Fruit fly (Drosophila melanogaster) whole organism, embryonic: ENCODE measurements around the gene mRpL30.

Source experiments
- B-H2 ChIP-seq: fragments of 200-800 bp; sonication (Bioruptor generic); optimal IDR thresholded peaks from 2 replicates; lab custom pipeline; 2018; ENCODE audit warnings: missing biosample characterization, mild to moderate bottlenecking, missing genetic modification characterization
- CG11398 ChIP-seq: fragments of 200-800 bp; sonication (Bioruptor generic); optimal IDR thresholded peaks from 2 replicates; lab custom pipeline; 2016; ENCODE audit warnings: missing biosample characterization, missing genetic modification characterization
- CG12299 ChIP-seq: fragments of 200-800 bp; sonication (Bioruptor generic); optimal IDR thresholded peaks from 2 replicates; lab custom pipeline; 2018; ENCODE audit warnings: missing biosample characterization, mild to moderate bottlenecking, missing genetic modification characterization
- CG12391 ChIP-seq: fragments of 200-800 bp; sonication (Bioruptor generic); optimal IDR thresholded peaks from 3 replicates; lab custom pipeline; 2018; ENCODE audit warnings: missing biosample characterization, mild to moderate bottlenecking, missing genetic modification characterization, moderate library complexity
- CG14667 ChIP-seq: fragments of 200-800 bp; sonication (Bioruptor generic); IDR thresholded peaks from 2 replicates; pipeline ENCODE4 v1.3.6; 2022; ENCODE audit warnings: missing biosample characterization, missing genetic modification characterization
- CG14710 ChIP-seq: fragments of 200-800 bp; sonication (Bioruptor generic); optimal IDR thresholded peaks from 3 replicates; lab custom pipeline; 2019; ENCODE audit warnings: missing biosample characterization, mild to moderate bottlenecking, missing genetic modification characterization, moderate library complexity
- CG17359 ChIP-seq: fragments of 200-800 bp; sonication (Bioruptor generic); optimal IDR thresholded peaks from 3 replicates; lab custom pipeline; 2018; ENCODE audit warnings: missing biosample characterization, mild to moderate bottlenecking, missing genetic modification characterization, moderate library complexity
- CG17361 ChIP-seq: fragments of 200-800 bp; sonication (Bioruptor generic); IDR thresholded peaks from 3 replicates; pipeline ENCODE4 v1.3.6; 2022; ENCODE audit warnings: missing biosample characterization, missing genetic modification characterization
- CG17612 ChIP-seq: fragments of 200-800 bp; sonication (Bioruptor generic); IDR thresholded peaks from 2 replicates; pipeline ENCODE4 v1.3.6; 2022; ENCODE audit warnings: missing biosample characterization, missing genetic modification characterization
- CG2116 ChIP-seq: fragments of 200-800 bp; sonication (Bioruptor generic); optimal IDR thresholded peaks from 3 replicates; lab custom pipeline; 2018; ENCODE audit warnings: missing biosample characterization, mild to moderate bottlenecking, missing genetic modification characterization
- CG30020 ChIP-seq: fragments of 200-800 bp; optimal IDR thresholded peaks from 2 replicates; lab custom pipeline; 2019; ENCODE audit warnings: missing biosample characterization, mild to moderate bottlenecking, missing genetic modification characterization, moderate library complexity
- CG34376 ChIP-seq: fragments of 200-800 bp; sonication (Bioruptor generic); optimal IDR thresholded peaks from 2 replicates; lab custom pipeline; 2018; ENCODE audit warnings: missing biosample characterization, mild to moderate bottlenecking, missing genetic modification characterization
- CG42726 ChIP-seq: fragments of 200-800 bp; sonication (Bioruptor generic); IDR thresholded peaks from 2 replicates; pipeline ENCODE4 v1.3.6; 2022; ENCODE audit warnings: missing biosample characterization, missing genetic modification characterization; ENCODE audit not compliant: partially characterized antibody
- CG6683 ChIP-seq: fragments of 200-800 bp; sonication (Bioruptor generic); optimal IDR thresholded peaks from 2 replicates; lab custom pipeline; 2017; ENCODE audit warnings: missing biosample characterization, mild to moderate bottlenecking, missing genetic modification characterization, missing genetic modification reagents
- CG6791 ChIP-seq: fragments of 200-800 bp; sonication (Bioruptor generic); IDR thresholded peaks from 3 replicates; pipeline ENCODE4 v1.3.6; 2022; ENCODE audit warnings: missing biosample characterization, missing genetic modification characterization; ENCODE audit not compliant: partially characterized antibody
- CG6813 ChIP-seq: fragments of 200-800 bp; sonication (Bioruptor generic); optimal IDR thresholded peaks from 2 replicates; lab custom pipeline; 2017; ENCODE audit warnings: missing biosample characterization, missing genetic modification characterization, mild to moderate bottlenecking, moderate library complexity, missing genetic modification reagents
- CG7357 ChIP-seq: fragments of 200-800 bp; sonication (Bioruptor generic); IDR thresholded peaks from 3 replicates; pipeline ENCODE4 v1.3.6; 2022; ENCODE audit warnings: missing biosample characterization, missing genetic modification characterization
- CG8089 ChIP-seq: fragments of 200-800 bp; sonication (Bioruptor generic); optimal IDR thresholded peaks from 3 replicates; lab custom pipeline; 2016; ENCODE audit warnings: missing biosample characterization, missing genetic modification characterization
- CkIIα-i1 ChIP-seq: fragments of 200-800 bp; sonication (Bioruptor generic); IDR thresholded peaks from 2 replicates; pipeline ENCODE4 v1.3.6; 2022; ENCODE audit warnings: missing biosample characterization, missing genetic modification characterization
- Ets97D ChIP-seq: fragments of 200-800 bp; sonication (Bioruptor generic); optimal IDR thresholded peaks from 3 replicates; lab custom pipeline; 2016; ENCODE audit warnings: missing biosample characterization, missing genetic modification characterization
- Fer1 ChIP-seq: fragments of 200-800 bp; sonication (Bioruptor generic); optimal IDR thresholded peaks from 2 replicates; lab custom pipeline; 2017; ENCODE audit warnings: missing biosample characterization, mild to moderate bottlenecking, missing genetic modification characterization
- Fer2 ChIP-seq: fragments of 200-800 bp; sonication (Bioruptor generic); optimal IDR thresholded peaks from 2 replicates; lab custom pipeline; 2018; ENCODE audit warnings: missing biosample characterization, mild to moderate bottlenecking, missing genetic modification characterization, moderate library complexity
- HLHmδ ChIP-seq: fragments of 200-800 bp; sonication (Bioruptor generic); optimal IDR thresholded peaks from 2 replicates; lab custom pipeline; 2018; ENCODE audit warnings: missing biosample characterization, mild to moderate bottlenecking, missing genetic modification characterization, moderate library complexity
- Hr39 ChIP-seq: fragments of >200 bp; optimal IDR thresholded peaks from 2 replicates; lab custom pipeline; 2017
- NC2α ChIP-seq: fragments of 200-800 bp; sonication (Bioruptor generic); optimal IDR thresholded peaks from 2 replicates; lab custom pipeline; 2016; ENCODE audit warnings: missing biosample characterization, missing genetic modification characterization
- Nf-YA ChIP-seq: fragments of 200-800 bp; sonication (Bioruptor generic); IDR thresholded peaks from 2 replicates; pipeline ENCODE4 v1.3.6; 2022; ENCODE audit warnings: missing biosample characterization, missing genetic modification characterization
- Nf-YC ChIP-seq: fragments of 200-800 bp; optimal IDR thresholded peaks from 3 replicates; lab custom pipeline; 2019; ENCODE audit warnings: missing biosample characterization, mild to moderate bottlenecking, missing genetic modification characterization, moderate library complexity
- Sox102F ChIP-seq: fragments of 200-800 bp; sonication (Bioruptor generic); optimal IDR thresholded peaks from 2 replicates; lab custom pipeline; 2018; ENCODE audit warnings: missing biosample characterization, mild to moderate bottlenecking, missing genetic modification characterization, moderate library complexity
- Spps ChIP-seq: fragments of 200-800 bp; sonication (Bioruptor generic); optimal IDR thresholded peaks from 2 replicates; lab custom pipeline; 2018; ENCODE audit warnings: missing biosample characterization, mild to moderate bottlenecking, missing genetic modification characterization
- ap ChIP-seq: fragments of 200-800 bp; sonication (Bioruptor generic); IDR thresholded peaks from 2 replicates; pipeline ENCODE4 v1.3.6; 2022; ENCODE audit warnings: missing biosample characterization, missing genetic modification characterization
- bsh ChIP-seq, 2 experiments: fragments of 200-800 bp; sonication (Bioruptor generic); optimal IDR thresholded peaks; 2 replicates each; lab custom pipeline; 2017 to 2018; ENCODE audit warnings: mild to moderate bottlenecking in 2 of 2, missing biosample characterization in 2 of 2, missing genetic modification characterization in 2 of 2, moderate library complexity in 1 of 2
- btn ChIP-seq: fragments of 200-800 bp; sonication (Bioruptor generic); optimal IDR thresholded peaks from 2 replicates; lab custom pipeline; 2016; ENCODE audit warnings: missing biosample characterization, missing genetic modification characterization
- cwo ChIP-seq: fragments of 200-800 bp; sonication (Bioruptor generic); optimal IDR thresholded peaks from 3 replicates; lab custom pipeline; 2017; ENCODE audit warnings: missing biosample characterization, missing genetic modification characterization, mild to moderate bottlenecking, moderate library complexity, missing genetic modification reagents
- dmrt11E ChIP-seq: fragments of 200-800 bp; sonication (Bioruptor generic); optimal IDR thresholded peaks from 3 replicates; lab custom pipeline; 2018; ENCODE audit warnings: missing biosample characterization, mild to moderate bottlenecking, missing genetic modification characterization, moderate library complexity
- fd64A ChIP-seq: fragments of 200-800 bp; sonication (Bioruptor generic); optimal IDR thresholded peaks from 3 replicates; lab custom pipeline; 2018; ENCODE audit warnings: missing biosample characterization, mild to moderate bottlenecking, missing genetic modification characterization
- fru ChIP-seq: fragments of >200 bp; optimal IDR thresholded peaks from 2 replicates; lab custom pipeline; 2017
- gcm ChIP-seq: fragments of 200-800 bp; sonication (Bioruptor generic); optimal IDR thresholded peaks from 2 replicates; lab custom pipeline; 2019; ENCODE audit warnings: missing biosample characterization, mild to moderate bottlenecking, missing genetic modification characterization, moderate library complexity
- gem ChIP-seq: fragments of 200-800 bp; sonication (Bioruptor generic); optimal IDR thresholded peaks from 2 replicates; lab custom pipeline; 2019; ENCODE audit warnings: missing biosample characterization, mild to moderate bottlenecking, missing genetic modification characterization, moderate library complexity
- gsb-n ChIP-seq: fragments of 200-800 bp; sonication (Bioruptor generic); optimal IDR thresholded peaks from 3 replicates; lab custom pipeline; 2018; ENCODE audit warnings: missing biosample characterization, mild to moderate bottlenecking, missing genetic modification characterization
- oc ChIP-seq: fragments of 200-800 bp; sonication (Bioruptor generic); optimal IDR thresholded peaks from 2 replicates; lab custom pipeline; 2018; ENCODE audit warnings: missing biosample characterization, mild to moderate bottlenecking, missing genetic modification characterization, moderate library complexity
- pho ChIP-seq: fragments of 200-800 bp; sonication (Bioruptor generic); optimal IDR thresholded peaks from 2 replicates; lab custom pipeline; 2016; ENCODE audit warnings: missing biosample characterization, missing genetic modification characterization
- psq ChIP-seq: fragments of 200-800 bp; sonication (Bioruptor generic); optimal IDR thresholded peaks from 2 replicates; lab custom pipeline; 2017; ENCODE audit warnings: missing biosample characterization, missing genetic modification characterization
- ro ChIP-seq: fragments of 200-800 bp; sonication (Bioruptor generic); IDR thresholded peaks from 2 replicates; pipeline ENCODE4 v1.3.6; 2022; ENCODE audit warnings: missing biosample characterization, missing genetic modification characterization
- row ChIP-seq: fragments of 200-800 bp; sonication (Bioruptor generic); IDR thresholded peaks from 3 replicates; pipeline ENCODE4 v1.3.6; 2022; ENCODE audit warnings: missing biosample characterization, missing genetic modification characterization
- scrt ChIP-seq: fragments of 200-800 bp; sonication (Bioruptor generic); optimal IDR thresholded peaks from 2 replicates; lab custom pipeline; 2018; ENCODE audit warnings: missing biosample characterization, mild to moderate bottlenecking, missing genetic modification characterization, moderate library complexity
- slbo ChIP-seq: fragments of 200-800 bp; sonication (Bioruptor generic); IDR thresholded peaks from 2 replicates; pipeline ENCODE4 v1.3.6; 2022; ENCODE audit warnings: missing biosample characterization, missing genetic modification characterization
- so ChIP-seq: fragments of 200-800 bp; sonication (Bioruptor generic); IDR thresholded peaks from 3 replicates; pipeline ENCODE4 v1.3.6; 2022; ENCODE audit warnings: missing biosample characterization, missing genetic modification characterization
- ssp ChIP-seq: fragments of 200-800 bp; sonication (Bioruptor generic); IDR thresholded peaks from 2 replicates; pipeline ENCODE4 v1.3.6; 2022; ENCODE audit warnings: missing biosample characterization, missing genetic modification characterization
- trem ChIP-seq: fragments of 200-800 bp; optimal IDR thresholded peaks from 3 replicates; lab custom pipeline; 2019; ENCODE audit warnings: missing biosample characterization, mild to moderate bottlenecking, missing genetic modification characterization, moderate library complexity
- z ChIP-seq: fragments of 200-800 bp; sonication (Bioruptor generic); IDR thresholded peaks from 3 replicates; pipeline ENCODE4 v1.3.6; 2022; ENCODE audit warnings: missing biosample characterization, missing genetic modification characterization
- zen2 ChIP-seq: fragments of 200-800 bp; sonication (Bioruptor generic); IDR thresholded peaks from 3 replicates; pipeline ENCODE4 v1.3.6; 2022; ENCODE audit warnings: missing biosample characterization, missing genetic modification characterization; ENCODE audit not compliant: partially characterized antibody
- zfh2 ChIP-seq: fragments of 200-800 bp; sonication (Bioruptor generic); optimal IDR thresholded peaks from 2 replicates; lab custom pipeline; 2016; ENCODE audit warnings: missing biosample characterization, missing genetic modification characterization

Gene mRpL30

dm6 chrX:4609737-4610136, 37.9 kb upstream of the mRpL30 start (continued):
- TF ChIP-seq fru (lab: Kevin White, UChicago) (no peak), dmrt11E (tag; lab: Kevin White, UChicago) (peak; percentile 52), btn (no peak), ap (GFP tag; lab: Robert Waterston, UW) (no peak), Sox102F (peak; percentile 11), HLHmδ (peak; percentile 81), gem (tag; lab: Kevin White, UChicago) (peak; percentile 27), Nf-YC (tag; lab: Kevin White, UChicago) (no peak), CG30020 (tag; lab: Kevin White, UChicago) (no peak), fd64A (GFP tag; lab: Kevin White, UChicago) (peak; percentile 64), CkIIα-i1 (no peak), CG34376 (GFP tag; lab: Kevin White, UChicago) (no peak), CG11398 (no peak), ro (no peak), CG2116 (GFP tag; lab: Kevin White, UChicago) (no peak), gsb-n (tag; lab: Kevin White, UChicago) (peak; percentile 46), CG14710 (tag; lab: Kevin White, UChicago) (peak; percentile 44), Fer1 (GFP tag; lab: Kevin White, UChicago) (no peak), Ets97D (GFP tag; lab: Kevin White, UChicago) (no peak), psq (GFP tag; lab: Kevin White, UChicago) (no peak), gcm (GFP tag; lab: Kevin White, UChicago) (peak; percentile 32), pho (GFP tag; lab: Kevin White, UChicago) (no peak), row (GFP tag; lab: Robert Waterston, UW) (no peak), CG6791 (no peak), zfh2 (GFP tag; lab: Kevin White, UChicago) (no peak), CG17361 (GFP tag; lab: Robert Waterston, UW) (0 out of 3 replicates have a peak, but pooled peaks have one; percentile 9), zen2 (GFP tag; lab: Robert Waterston, UW) (no peak), NC2α (GFP tag; lab: Kevin White, UChicago) (no peak), CG12299 (tag; lab: Kevin White, UChicago) (no peak), z (no peak), Fer2 (tag; lab: Kevin White, UChicago) (no peak), CG6813 (GFP tag; lab: Kevin White, UChicago) (peak; percentile 56), Nf-YA (GFP tag; lab: Robert Waterston, UW) (no peak), CG7357 (GFP tag; lab: Robert Waterston, UW) (no peak), bsh (GFP tag; optimal IDR thresholded peaks at IDR 0.05; lab: Kevin White, UChicago) (peak in 1 of 2 experiments; percentile 51), CG14667 (no peak), slbo (GFP tag; lab: Robert Waterston, UW) (no peak), Spps (no peak), CG6683 (GFP tag; lab: Kevin White, UChicago) (no peak), CG8089 (peak; percentile 2), CG17612 (GFP tag; lab: Robert Waterston, UW) (no peak), Hr39 (lab: Kevin White, UChicago) (no peak), CG42726 (no peak), scrt (GFP tag; lab: Kevin White, UChicago) (no peak), cwo (GFP tag; lab: Kevin White, UChicago) (no peak), CG17359 (tag; lab: Kevin White, UChicago) (peak; percentile 37), so (GFP tag; lab: Robert Waterston, UW) (0 out of 3 replicates have a peak, but pooled peaks have one; percentile 19), CG12391 (tag; lab: Kevin White, UChicago) (peak; percentile 15), trem (tag; lab: Kevin White, UChicago) (no peak), ssp (no peak), oc (peak; percentile 28), B-H2 (GFP tag; lab: Kevin White, UChicago) (no peak)
